Fruit fly (Drosophila melanogaster) whole organism, prepupa: ENCODE data around the gene CG12523.

Source experiments
- Blimp-1 ChIP-seq: fragments of 200-800 bp; sonication (Bioruptor generic); optimal IDR thresholded peaks from 3 replicates; lab custom pipeline; 2017; ENCODE audit warnings: missing biosample characterization, missing genetic modification characterization, mild to moderate bottlenecking, moderate library complexity, missing genetic modification reagents
- CG11294 ChIP-seq: fragments of 200-800 bp; sonication (Bioruptor generic); IDR thresholded peaks from 2 replicates; pipeline ENCODE4 v1.3.6; 2022; ENCODE audit warnings: missing biosample characterization, missing genetic modification characterization
- CG11762 ChIP-seq: fragments of 200-800 bp; sonication (Bioruptor generic); optimal IDR thresholded peaks from 3 replicates; lab custom pipeline; 2016; ENCODE audit warnings: missing biosample characterization, missing genetic modification characterization; ENCODE audit not compliant: insufficient read depth
- CG11902 ChIP-seq: fragments of 200-800 bp; sonication (Bioruptor generic); optimal IDR thresholded peaks from 3 replicates; lab custom pipeline; 2016; ENCODE audit warnings: missing biosample characterization, missing genetic modification characterization
- CG15336 ChIP-seq: fragments of 200-800 bp; sonication (Bioruptor generic); IDR thresholded peaks from 2 replicates; pipeline ENCODE4 v1.3.6; 2022; ENCODE audit warnings: missing biosample characterization, missing genetic modification characterization
- CG16779 ChIP-seq: fragments of 200-800 bp; sonication (Bioruptor generic); optimal IDR thresholded peaks from 3 replicates; lab custom pipeline; 2017; ENCODE audit warnings: missing biosample characterization, mild to moderate bottlenecking, missing genetic modification characterization
- CG3032 ChIP-seq: fragments of 200-800 bp; optimal IDR thresholded peaks from 2 replicates; lab custom pipeline; 2019; ENCODE audit warnings: missing biosample characterization, mild to moderate bottlenecking, missing genetic modification characterization, moderate library complexity
- CG31627 ChIP-seq: fragments of 200-800 bp; sonication (Bioruptor generic); optimal IDR thresholded peaks from 3 replicates; lab custom pipeline; 2016; ENCODE audit warnings: missing biosample characterization, missing genetic modification characterization
- CG34406 ChIP-seq: fragments of 200-800 bp; sonication (Bioruptor generic); optimal IDR thresholded peaks from 3 replicates; lab custom pipeline; 2016; ENCODE audit warnings: missing biosample characterization, missing genetic modification characterization
- CG4318 ChIP-seq: fragments of 200-800 bp; sonication (Bioruptor generic); optimal IDR thresholded peaks from 3 replicates; lab custom pipeline; 2017; ENCODE audit warnings: missing biosample characterization, mild to moderate bottlenecking, missing genetic modification characterization
- CG6163 ChIP-seq: fragments of 200-800 bp; sonication (Bioruptor generic); IDR thresholded peaks from 3 replicates; pipeline ENCODE4 v1.3.6; 2022; ENCODE audit warnings: missing biosample characterization, missing genetic modification characterization
- CG6276 ChIP-seq: fragments of 200-800 bp; sonication (Bioruptor generic); optimal IDR thresholded peaks from 2 replicates; lab custom pipeline; 2017; ENCODE audit warnings: missing biosample characterization, mild to moderate bottlenecking, missing genetic modification characterization
- CG6792 ChIP-seq: fragments of 200-800 bp; sonication (Bioruptor generic); optimal IDR thresholded peaks from 3 replicates; lab custom pipeline; 2016; ENCODE audit warnings: missing biosample characterization, missing genetic modification characterization
- CG6808 ChIP-seq: fragments of 200-800 bp; sonication (Bioruptor generic); optimal IDR thresholded peaks from 3 replicates; lab custom pipeline; 2017; ENCODE audit warnings: missing biosample characterization, missing genetic modification characterization, mild to moderate bottlenecking, moderate library complexity, missing genetic modification reagents
- CG6854 ChIP-seq: fragments of 200-800 bp; sonication (Bioruptor generic); optimal IDR thresholded peaks from 2 replicates; lab custom pipeline; 2017; ENCODE audit warnings: missing biosample characterization, mild to moderate bottlenecking, missing genetic modification characterization
- CG8319 ChIP-seq: fragments of 200-800 bp; sonication (Bioruptor generic); optimal IDR thresholded peaks from 3 replicates; lab custom pipeline; 2016; ENCODE audit warnings: missing biosample characterization, missing genetic modification characterization
- CG8632 ChIP-seq: fragments of 200-800 bp; sonication (Bioruptor generic); optimal IDR thresholded peaks from 3 replicates; lab custom pipeline; 2016; ENCODE audit warnings: missing biosample characterization, missing genetic modification characterization
- CG9139 ChIP-seq: fragments of 200-800 bp; sonication (Bioruptor generic); optimal IDR thresholded peaks from 3 replicates; lab custom pipeline; 2017; ENCODE audit warnings: missing biosample characterization, mild to moderate bottlenecking, missing genetic modification characterization
- Eip78C ChIP-seq: fragments of 200-800 bp; sonication (Bioruptor generic); peaks from one replicate; lab custom pipeline; 2016; ENCODE audit warnings: missing biosample characterization, missing genetic modification characterization
- Eip93F ChIP-seq: fragments of 200-800 bp; sonication (Bioruptor generic); optimal IDR thresholded peaks from 2 replicates; lab custom pipeline; 2016; ENCODE audit warnings: missing biosample characterization, mild to moderate bottlenecking, missing genetic modification characterization
- Ets21C ChIP-seq: fragments of 200-800 bp; sonication (Bioruptor generic); optimal IDR thresholded peaks from 3 replicates; lab custom pipeline; 2016; ENCODE audit warnings: missing biosample characterization, missing genetic modification characterization
- Ets96B ChIP-seq: fragments of 200-800 bp; optimal IDR thresholded peaks from 2 replicates; lab custom pipeline; 2019; ENCODE audit warnings: missing biosample characterization, mild to moderate bottlenecking, missing genetic modification characterization, moderate library complexity
- Gug ChIP-seq: fragments of 200-800 bp; sonication (Bioruptor generic); IDR thresholded peaks from 2 replicates; pipeline ENCODE4 v1.3.6; 2022; ENCODE audit warnings: missing biosample characterization, missing genetic modification characterization
- Hr38 ChIP-seq: sonication (Bioruptor generic); optimal IDR thresholded peaks from 2 replicates; lab custom pipeline; 2016; ENCODE audit warnings: missing biosample characterization, missing genetic modification characterization
- Hr4 ChIP-seq: fragments of 200-800 bp; sonication (Bioruptor generic); optimal IDR thresholded peaks from 3 replicates; lab custom pipeline; 2016; ENCODE audit warnings: missing biosample characterization, missing genetic modification characterization
- Lpt ChIP-seq: fragments of 200-800 bp; sonication (Bioruptor generic); optimal IDR thresholded peaks from 3 replicates; lab custom pipeline; 2016; ENCODE audit warnings: missing biosample characterization, missing genetic modification characterization
- Met ChIP-seq: fragments of 200-800 bp; sonication (Bioruptor generic); optimal IDR thresholded peaks from 3 replicates; lab custom pipeline; 2016; ENCODE audit warnings: missing biosample characterization, missing genetic modification characterization
- OdsH ChIP-seq: fragments of 200-800 bp; sonication (Bioruptor generic); optimal IDR thresholded peaks from 3 replicates; lab custom pipeline; 2016; ENCODE audit warnings: missing biosample characterization, missing genetic modification characterization
- Smox ChIP-seq: fragments of 200-800 bp; sonication (Bioruptor generic); optimal IDR thresholded peaks from 3 replicates; lab custom pipeline; 2016; ENCODE audit warnings: missing biosample characterization, missing genetic modification characterization
- Sox102F ChIP-seq: fragments of 200-800 bp; sonication (Bioruptor generic); optimal IDR thresholded peaks from 2 replicates; lab custom pipeline; 2016; ENCODE audit warnings: missing biosample characterization, mild to moderate bottlenecking, missing genetic modification characterization
- Sox14 ChIP-seq: fragments of 200-800 bp; sonication (Bioruptor generic); optimal IDR thresholded peaks from 3 replicates; lab custom pipeline; 2016; ENCODE audit warnings: missing biosample characterization, missing genetic modification characterization
- Sox15 ChIP-seq: fragments of 200-800 bp; sonication (Bioruptor generic); optimal IDR thresholded peaks from 3 replicates; lab custom pipeline; 2016; ENCODE audit warnings: missing biosample characterization, missing genetic modification characterization
- achi ChIP-seq: fragments of 200-800 bp; sonication (Bioruptor generic); optimal IDR thresholded peaks from 3 replicates; lab custom pipeline; 2016; ENCODE audit warnings: missing biosample characterization, missing genetic modification characterization
- acj6 ChIP-seq: fragments of 200-800 bp; sonication (Bioruptor generic); optimal IDR thresholded peaks from 3 replicates; lab custom pipeline; 2016; ENCODE audit warnings: missing biosample characterization, missing genetic modification characterization
- cyc ChIP-seq: fragments of 200-800 bp; sonication (Bioruptor generic); optimal IDR thresholded peaks from 3 replicates; lab custom pipeline; 2016; ENCODE audit warnings: missing biosample characterization, missing genetic modification characterization
- dac ChIP-seq: fragments of 200-800 bp; sonication (Bioruptor generic); optimal IDR thresholded peaks from 2 replicates; lab custom pipeline; 2017; ENCODE audit warnings: missing biosample characterization, mild to moderate bottlenecking, missing genetic modification characterization
- dsx ChIP-seq: fragments of 200-800 bp; optimal IDR thresholded peaks from 3 replicates; lab custom pipeline; 2019; ENCODE audit warnings: missing biosample characterization, mild to moderate bottlenecking, missing genetic modification characterization, moderate library complexity; ENCODE audit not compliant: poor library complexity, severe bottlenecking
- esn ChIP-seq: fragments of 200-800 bp; sonication (Bioruptor generic); optimal IDR thresholded peaks from 2 replicates; lab custom pipeline; 2016; ENCODE audit warnings: missing biosample characterization, mild to moderate bottlenecking, missing genetic modification characterization, moderate library complexity
- fd59A ChIP-seq: fragments of 200-800 bp; sonication (Bioruptor generic); optimal IDR thresholded peaks from 2 replicates; lab custom pipeline; 2017; ENCODE audit warnings: missing biosample characterization, mild to moderate bottlenecking, missing genetic modification characterization, missing genetic modification reagents
- fd85E ChIP-seq: fragments of 200-800 bp; sonication (Bioruptor generic); optimal IDR thresholded peaks from 3 replicates; lab custom pipeline; 2016; ENCODE audit warnings: missing biosample characterization, missing genetic modification characterization
- fkh ChIP-seq: fragments of 200-800 bp; sonication (Bioruptor generic); optimal IDR thresholded peaks from 3 replicates; lab custom pipeline; 2017; ENCODE audit warnings: missing biosample characterization, mild to moderate bottlenecking, missing genetic modification characterization, moderate library complexity
- pdm3 ChIP-seq: fragments of 200-800 bp; sonication (Bioruptor generic); optimal IDR thresholded peaks from 3 replicates; lab custom pipeline; 2016; ENCODE audit warnings: missing biosample characterization, missing genetic modification characterization
- salr ChIP-seq, 2 experiments: fragments of 200-800 bp; sonication (Bioruptor generic); optimal IDR thresholded peaks; 3 replicates each; lab custom pipeline; 2016 to 2018; ENCODE audit warnings: missing biosample characterization in 2 of 2, missing genetic modification characterization in 2 of 2, mild to moderate bottlenecking in 1 of 2
- spab ChIP-seq: fragments of 200-800 bp; sonication (Bioruptor generic); optimal IDR thresholded peaks from 2 replicates; lab custom pipeline; 2017; ENCODE audit warnings: missing biosample characterization, mild to moderate bottlenecking, missing genetic modification characterization, missing genetic modification reagents
- ss ChIP-seq, 2 experiments: fragments of 200-800 bp; sonication (Bioruptor generic); optimal IDR thresholded peaks; 2 replicates in 1 of 2; 3 replicates in 1 of 2; lab custom pipeline; 2017 to 2018; ENCODE audit warnings: mild to moderate bottlenecking in 2 of 2, missing biosample characterization in 2 of 2, missing genetic modification characterization in 2 of 2, moderate library complexity in 1 of 2
- svp ChIP-seq: fragments of 200-800 bp; sonication (Bioruptor generic); peaks from one replicate; lab custom pipeline; 2016; ENCODE audit warnings: missing biosample characterization, missing genetic modification characterization
- topi ChIP-seq: fragments of 200-800 bp; sonication (Bioruptor generic); optimal IDR thresholded peaks from 3 replicates; lab custom pipeline; 2016; ENCODE audit warnings: missing biosample characterization, missing genetic modification characterization

CG12523 gene

DNA sequence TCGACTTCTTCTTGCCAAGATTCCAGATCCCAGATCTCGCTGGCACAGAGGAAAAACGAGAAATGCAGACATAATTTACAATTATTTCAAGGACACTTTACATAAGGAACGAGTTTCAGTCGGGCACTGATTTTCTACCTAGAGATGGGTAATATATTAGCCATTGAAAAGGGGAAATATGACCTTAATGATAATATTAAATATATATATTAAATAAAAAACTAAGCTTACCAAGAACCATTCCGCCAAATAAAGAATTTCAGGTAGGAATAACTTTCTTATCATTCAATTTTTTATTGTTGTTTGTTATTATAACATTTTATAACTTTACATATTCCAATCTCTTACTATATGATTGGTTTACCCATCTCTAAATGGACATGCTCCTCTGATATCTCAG lies 44.1 kb upstream of the CG12523 start (continued):
- no peak for TF ChIP-seq CG6792 (GFP tag; lab: Kevin White, UChicago)
- peak; percentile 66 for TF ChIP-seq fd59A (GFP tag; lab: Kevin White, UChicago)
- no peak for TF ChIP-seq Sox15 (GFP tag; lab: Kevin White, UChicago)
- TF ChIP-seq OdsH (GFP tag; lab: Kevin White, UChicago) = peak; percentile 51
- no peak for TF ChIP-seq CG8319 (GFP tag; lab: Kevin White, UChicago)
- peak; percentile 29 for TF ChIP-seq CG16779 (tag; lab: Kevin White, UChicago)
- peak; percentile 84 to 93 for TF ChIP-seq ss (GFP tag; optimal IDR thresholded peaks at IDR 0.05; lab: Kevin White, UChicago)
- TF ChIP-seq CG8632 (GFP tag; lab: Kevin White, UChicago) = peak; percentile 70
- no peak for TF ChIP-seq Lpt (GFP tag; lab: Kevin White, UChicago)
- no peak for TF ChIP-seq CG11294
- TF ChIP-seq Eip78C (GFP tag; lab: Kevin White, UChicago) = peak; percentile 87
- TF ChIP-seq acj6 (GFP tag; lab: Kevin White, UChicago) = peak; percentile 43
- TF ChIP-seq Sox14 = no peak
- peak; percentile 66 for TF ChIP-seq CG6808 (GFP tag; lab: Kevin White, UChicago)
- TF ChIP-seq CG34406 (GFP tag; lab: Kevin White, UChicago) = peak; percentile 31
- peak; percentile 63 for TF ChIP-seq CG6163 (GFP tag; lab: Robert Waterston, UW)

DNA sequence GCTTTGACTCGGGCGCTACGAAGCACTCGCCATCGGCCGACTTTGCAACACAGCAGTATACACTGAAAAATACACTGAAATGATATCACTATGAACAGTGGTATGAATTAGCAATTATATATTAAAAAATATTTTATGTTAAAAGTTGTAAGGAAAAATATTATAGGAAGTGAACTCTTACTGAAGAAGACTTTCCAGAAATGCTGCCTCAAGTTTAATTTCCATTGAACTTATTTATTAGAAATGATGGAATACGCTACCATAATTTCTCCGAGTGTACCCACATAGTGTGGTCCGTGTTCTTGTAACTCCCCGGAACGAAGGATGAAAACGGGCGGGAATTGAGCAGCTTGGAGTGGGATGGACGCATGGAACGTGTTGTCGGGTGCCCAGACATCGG lies 43.4 kb upstream of the CG12523 start:
- TF ChIP-seq pdm3 (peak; percentile 76), svp (GFP tag; lab: Kevin White, UChicago) (peak; percentile 81), CG11762 (GFP tag; lab: Kevin White, UChicago) (peak; percentile 89), cyc (peak; percentile 49), CG8319 (GFP tag; lab: Kevin White, UChicago) (peak; percentile 77), Lpt (GFP tag; lab: Kevin White, UChicago) (peak; percentile 80), topi (peak; percentile 82), dac (GFP tag; lab: Kevin White, UChicago) (peak; percentile 31), acj6 (GFP tag; lab: Kevin White, UChicago) (peak; percentile 89), Eip78C (GFP tag; lab: Kevin White, UChicago) (peak; percentile 98), OdsH (GFP tag; lab: Kevin White, UChicago) (peak; percentile 90), Sox102F (GFP tag; lab: Kevin White, UChicago) (peak; percentile 55), CG6276 (GFP tag; lab: Kevin White, UChicago) (peak; percentile 36), CG34406 (GFP tag; lab: Kevin White, UChicago) (peak; percentile 90), dsx (GFP tag; lab: Kevin White, UChicago) (peak; percentile 98), CG6854 (GFP tag; lab: Kevin White, UChicago) (peak; percentile 33), fkh (GFP tag; lab: Kevin White, UChicago) (no peak), spab (GFP tag; lab: Kevin White, UChicago) (peak; percentile 93), Ets21C (GFP tag; lab: Kevin White, UChicago) (peak; percentile 37), Blimp-1 (no peak), Sox14 (peak; percentile 75), Smox (GFP tag; lab: Kevin White, UChicago) (peak; percentile 52), CG8632 (GFP tag; lab: Kevin White, UChicago) (peak; percentile 90), salr (GFP tag; optimal IDR thresholded peaks at IDR 0.05; lab: Kevin White, UChicago) (peak; percentile 84 to 88), CG15336 (GFP tag; lab: Robert Waterston, UW) (peak; percentile 81), fd85E (GFP tag; lab: Kevin White, UChicago) (peak; percentile 58), CG6163 (GFP tag; lab: Robert Waterston, UW) (peak; percentile 92), Hr4 (GFP tag; lab: Kevin White, UChicago) (peak; percentile 66), CG31627 (GFP tag; lab: Kevin White, UChicago) (peak; percentile 35), Gug (peak; percentile 61), esn (peak; percentile 76), CG11294 (peak; percentile 30; the same call in 1 of the 2 replicates), Hr38 (GFP tag; lab: Kevin White, UChicago) (no peak), Sox15 (GFP tag; lab: Kevin White, UChicago) (peak; percentile 73), CG3032 (tag; lab: Kevin White, UChicago) (peak; percentile 97), Met (GFP tag; lab: Kevin White, UChicago) (peak; percentile 78), CG6808 (GFP tag; lab: Kevin White, UChicago) (peak; percentile 84), Ets96B (tag; lab: Kevin White, UChicago) (peak; percentile 98), CG6792 (GFP tag; lab: Kevin White, UChicago) (peak; percentile 82), Eip93F (GFP tag; lab: Kevin White, UChicago) (peak; percentile 40), ss (GFP tag; optimal IDR thresholded peaks at IDR 0.05; lab: Kevin White, UChicago) (peak; percentile 94), CG4318 (GFP tag; lab: Kevin White, UChicago) (peak; percentile 68), CG9139 (GFP tag; lab: Kevin White, UChicago) (peak; percentile 78), CG11902 (GFP tag; lab: Kevin White, UChicago) (peak; percentile 66), achi (GFP tag; lab: Kevin White, UChicago) (peak; percentile 90)
